Worm (Caenorhabditis elegans) whole organism, young adult: Measurements from ENCODE around the gene srbc-26.

ENCODE experiments used
- F49E8.2 ChIP-seq: sonication (generic microtip); optimal IDR thresholded peaks from 3 replicates; lab custom pipeline; 2017; ENCODE audit warnings: missing genetic modification characterization, mild to moderate bottlenecking, missing compliant biosample characterization, antibody characterized with exemption, moderate library complexity; ENCODE audit not compliant: insufficient read depth
- T07F8.4 ChIP-seq: sonication (generic microtip); optimal IDR thresholded peaks from 2 replicates; lab custom pipeline; 2016; ENCODE audit warnings: mild to moderate bottlenecking, missing genetic modification characterization, moderate library complexity, missing compliant biosample characterization
- ama-1 ChIP-seq, 3 experiments: fragments of 150-350 bp in 1 of 3; sonication (generic microtip) in 2 of 3; optimal IDR thresholded peaks; 2 replicates each; lab custom pipeline; 2014 to 2018; ENCODE audit warnings: missing biosample characterization in 2 of 3, missing genetic modification characterization in 2 of 3, missing genetic modification reagents in 2 of 3
- ccch-3 ChIP-seq: fragments of 200-800 bp; sonication (Bioruptor generic); optimal IDR thresholded peaks from 2 replicates; lab custom pipeline; 2018; ENCODE audit warnings: mild to moderate bottlenecking, missing genetic modification characterization, missing compliant biosample characterization
- dpl-1 ChIP-seq: fragments of 150-350 bp; optimal IDR thresholded peaks from 2 replicates; lab custom pipeline; 2014; ENCODE audit warnings: missing biosample characterization, missing genetic modification reagents, missing genetic modification characterization
- madf-10 ChIP-seq: sonication (generic microtip); optimal IDR thresholded peaks from 2 replicates; lab custom pipeline; 2016; ENCODE audit warnings: mild to moderate bottlenecking, missing genetic modification characterization, missing compliant biosample characterization
- nhr-179 ChIP-seq: sonication (generic microtip); optimal IDR thresholded peaks from 2 replicates; lab custom pipeline; 2016; ENCODE audit warnings: mild to moderate bottlenecking, missing genetic modification characterization, missing compliant biosample characterization
- unc-62 ChIP-seq: fragments of 150-350 bp; optimal IDR thresholded peaks from 2 replicates; lab custom pipeline; 2014; ENCODE audit warnings: missing biosample characterization, missing genetic modification reagents, missing genetic modification characterization

- no peak for TF ChIP-seq F49E8.2
- no peak for TF ChIP-seq nhr-179 (tag; lab: Kevin White, UChicago)
- TF ChIP-seq T07F8.4 (tag; lab: Kevin White, UChicago): no peak
- TF ChIP-seq ama-1 (optimal IDR thresholded peaks at IDR 0.05; lab: Kevin White, UChicago): no peak
- TF ChIP-seq ama-1 (GFP tag; optimal IDR thresholded peaks at IDR 0.05; lab: Kevin White, UChicago): no peak
- TF ChIP-seq dpl-1: no peak
- no peak for TF ChIP-seq madf-10 (tag; lab: Kevin White, UChicago)
- TF ChIP-seq unc-62: no peak
- TF ChIP-seq ccch-3 (GFP tag; lab: Kevin White, UChicago): no peak
These were observed 16.2 kb upstream of the srbc-26 start, which contains the start of gene F40D4.17 for ce11 chrV:17155384-17155858.
